Fruit fly (Drosophila melanogaster) whole organism, embryonic: ENCODE data around the gene CG9737.

Source experiments
- B-H1 ChIP-seq: fragments of 200-800 bp; sonication (Bioruptor generic); IDR thresholded peaks from 3 replicates; pipeline ENCODE4 v1.3.6; 2022; ENCODE audit warnings: missing biosample characterization, missing genetic modification characterization
- CG10209 ChIP-seq: fragments of 200-800 bp; sonication (Bioruptor generic); optimal IDR thresholded peaks from 3 replicates; lab custom pipeline; 2017; ENCODE audit warnings: missing biosample characterization, mild to moderate bottlenecking, missing genetic modification characterization, missing genetic modification reagents
- CG10543 ChIP-seq: fragments of 200-800 bp; sonication (Bioruptor generic); optimal IDR thresholded peaks from 3 replicates; lab custom pipeline; 2017; ENCODE audit warnings: missing biosample characterization, mild to moderate bottlenecking, missing genetic modification characterization, moderate library complexity
- CG10979 ChIP-seq: fragments of 200-800 bp; sonication (Bioruptor generic); optimal IDR thresholded peaks from 2 replicates; lab custom pipeline; 2018; ENCODE audit warnings: missing biosample characterization, mild to moderate bottlenecking, missing genetic modification characterization, moderate library complexity
- CG11085 ChIP-seq: fragments of 200-800 bp; sonication (Bioruptor generic); IDR thresholded peaks from 2 replicates; pipeline ENCODE4 v1.3.6; 2022; ENCODE audit warnings: missing biosample characterization, missing genetic modification characterization
- CG11723 ChIP-seq: fragments of 200-800 bp; sonication (Bioruptor generic); optimal IDR thresholded peaks from 2 replicates; lab custom pipeline; 2017; ENCODE audit warnings: missing biosample characterization, mild to moderate bottlenecking, missing genetic modification characterization
- CG12391 ChIP-seq: fragments of 200-800 bp; sonication (Bioruptor generic); optimal IDR thresholded peaks from 3 replicates; lab custom pipeline; 2018; ENCODE audit warnings: missing biosample characterization, mild to moderate bottlenecking, missing genetic modification characterization, moderate library complexity
- CG13624 ChIP-seq: fragments of 200-800 bp; sonication (Bioruptor generic); optimal IDR thresholded peaks from 2 replicates; lab custom pipeline; 2016; ENCODE audit warnings: missing biosample characterization, missing genetic modification characterization
- CG13894 ChIP-seq: fragments of 200-800 bp; sonication (Bioruptor generic); optimal IDR thresholded peaks from 3 replicates; lab custom pipeline; 2018; ENCODE audit warnings: missing biosample characterization, mild to moderate bottlenecking, missing genetic modification characterization, moderate library complexity
- CG15269 ChIP-seq: fragments of 200-800 bp; sonication (Bioruptor generic); optimal IDR thresholded peaks from 2 replicates; lab custom pipeline; 2018; ENCODE audit warnings: missing biosample characterization, mild to moderate bottlenecking, missing genetic modification characterization, moderate library complexity
- CG1529 ChIP-seq: fragments of 200-800 bp; sonication (Bioruptor generic); optimal IDR thresholded peaks from 3 replicates; lab custom pipeline; 2018; ENCODE audit warnings: missing biosample characterization, missing genetic modification characterization
- CG18011 ChIP-seq: fragments of 200-800 bp; sonication (Bioruptor generic); optimal IDR thresholded peaks from 2 replicates; lab custom pipeline; 2017; ENCODE audit warnings: missing biosample characterization, missing genetic modification characterization, mild to moderate bottlenecking, moderate library complexity, missing genotype
- CG31441 ChIP-seq: fragments of 200-800 bp; sonication (Bioruptor generic); IDR thresholded peaks from 2 replicates; pipeline ENCODE4 v1.3.6; 2022; ENCODE audit warnings: missing biosample characterization, missing genetic modification characterization
- CG42726 ChIP-seq: fragments of 200-800 bp; sonication (Bioruptor generic); IDR thresholded peaks from 2 replicates; pipeline ENCODE4 v1.3.6; 2022; ENCODE audit warnings: missing biosample characterization, missing genetic modification characterization; ENCODE audit not compliant: partially characterized antibody
- CG4707 ChIP-seq: fragments of 200-800 bp; sonication (Bioruptor generic); optimal IDR thresholded peaks from 2 replicates; lab custom pipeline; 2018; ENCODE audit warnings: missing biosample characterization, mild to moderate bottlenecking, missing genetic modification characterization, moderate library complexity
- CG6654 ChIP-seq: fragments of 200-800 bp; sonication (Bioruptor generic); optimal IDR thresholded peaks from 2 replicates; lab custom pipeline; 2017; ENCODE audit warnings: missing biosample characterization, mild to moderate bottlenecking, missing genetic modification characterization
- CG6791 ChIP-seq: fragments of 200-800 bp; sonication (Bioruptor generic); IDR thresholded peaks from 3 replicates; pipeline ENCODE4 v1.3.6; 2022; ENCODE audit warnings: missing biosample characterization, missing genetic modification characterization; ENCODE audit not compliant: partially characterized antibody
- CG8290 ChIP-seq, 3 experiments: fragments of 200-800 bp; sonication (Bioruptor generic); optimal IDR thresholded peaks; 2 replicates each; lab custom pipeline; 2016 to 2019; ENCODE audit warnings: missing biosample characterization in 3 of 3, missing genetic modification characterization in 3 of 3, mild to moderate bottlenecking in 2 of 3, moderate library complexity in 1 of 3
- CG9609 ChIP-seq: fragments of 200-800 bp; sonication (Bioruptor generic); optimal IDR thresholded peaks from 3 replicates; lab custom pipeline; 2016; ENCODE audit warnings: missing biosample characterization, missing genetic modification characterization
- CHES-1-like ChIP-seq: fragments of 200-800 bp; sonication (Bioruptor generic); optimal IDR thresholded peaks from 2 replicates; lab custom pipeline; 2016; ENCODE audit warnings: missing biosample characterization, missing genetic modification characterization
- CoRest ChIP-seq: fragments of 200-800 bp; sonication (Bioruptor generic); optimal IDR thresholded peaks from 3 replicates; lab custom pipeline; 2018; ENCODE audit warnings: missing biosample characterization, mild to moderate bottlenecking, missing genetic modification characterization, moderate library complexity
- Dad ChIP-seq: fragments of 200-800 bp; sonication (Bioruptor generic); optimal IDR thresholded peaks from 3 replicates; lab custom pipeline; 2016; ENCODE audit warnings: missing biosample characterization, missing genetic modification characterization
- Dll ChIP-seq: fragments of 200-800 bp; sonication (Bioruptor generic); IDR thresholded peaks from 4 replicates; pipeline ENCODE4 v1.3.6; 2022; ENCODE audit warnings: missing biosample characterization, missing genetic modification characterization; ENCODE audit not compliant: partially characterized antibody
- Doc2 ChIP-seq: fragments of 200-800 bp; sonication (Bioruptor generic); IDR thresholded peaks from 2 replicates; pipeline ENCODE4 v1.3.6; 2022; ENCODE audit warnings: missing biosample characterization, missing genetic modification characterization
- Gsc ChIP-seq: fragments of 200-800 bp; sonication (Bioruptor generic); IDR thresholded peaks from 2 replicates; pipeline ENCODE4 v1.3.6; 2022; ENCODE audit warnings: missing biosample characterization, missing genetic modification characterization
- H2.0 ChIP-seq: fragments of 200-800 bp; sonication (Bioruptor generic); IDR thresholded peaks from 2 replicates; pipeline ENCODE4 v1.3.6; 2022; ENCODE audit warnings: missing biosample characterization, missing genetic modification characterization
- HLH3B ChIP-seq: fragments of 200-800 bp; sonication (Bioruptor generic); IDR thresholded peaks from 2 replicates; pipeline ENCODE4 v1.3.6; 2022; ENCODE audit warnings: missing biosample characterization, missing genetic modification characterization
- Hr3 ChIP-seq: fragments of 200-800 bp; sonication (Bioruptor generic); optimal IDR thresholded peaks from 3 replicates; lab custom pipeline; 2016; ENCODE audit warnings: missing biosample characterization, missing genetic modification characterization
- MBD-R2 ChIP-seq: fragments of 200-800 bp; sonication (Bioruptor generic); IDR thresholded peaks from 2 replicates; pipeline ENCODE4 v1.3.6; 2022; ENCODE audit warnings: missing biosample characterization, missing genetic modification characterization
- Sox100B ChIP-seq: fragments of 200-800 bp; sonication (Bioruptor generic); optimal IDR thresholded peaks from 3 replicates; lab custom pipeline; 2018; ENCODE audit warnings: missing biosample characterization, mild to moderate bottlenecking, missing genetic modification characterization
- Xbp1 ChIP-seq: fragments of 200-800 bp; sonication (Bioruptor generic); optimal IDR thresholded peaks from 3 replicates; lab custom pipeline; 2016; ENCODE audit warnings: missing biosample characterization, mild to moderate bottlenecking, missing genetic modification characterization
- amos ChIP-seq: fragments of 200-800 bp; sonication (Bioruptor generic); IDR thresholded peaks from 2 replicates; pipeline ENCODE4 v1.3.6; 2022; ENCODE audit warnings: missing biosample characterization, missing genetic modification characterization; ENCODE audit not compliant: partially characterized antibody
- ap ChIP-seq: fragments of 200-800 bp; sonication (Bioruptor generic); IDR thresholded peaks from 2 replicates; pipeline ENCODE4 v1.3.6; 2022; ENCODE audit warnings: missing biosample characterization, missing genetic modification characterization
- az2 ChIP-seq: fragments of 200-800 bp; sonication (Bioruptor generic); optimal IDR thresholded peaks from 3 replicates; lab custom pipeline; 2016; ENCODE audit warnings: missing biosample characterization, missing genetic modification characterization
- bab2 ChIP-seq: fragments of 200-800 bp; sonication (Bioruptor generic); optimal IDR thresholded peaks from 2 replicates; lab custom pipeline; 2016; ENCODE audit warnings: missing biosample characterization, missing genetic modification characterization
- cad ChIP-seq: fragments of >200 bp; optimal IDR thresholded peaks from 2 replicates; lab custom pipeline; 2017; ENCODE audit warnings: missing biosample characterization, missing genetic modification characterization
- cas ChIP-seq: fragments of 200-800 bp; sonication (Bioruptor generic); IDR thresholded peaks from 2 replicates; pipeline ENCODE4 v1.3.6; 2022; ENCODE audit warnings: missing biosample characterization, missing genetic modification characterization
- caup ChIP-seq: fragments of 200-800 bp; sonication (Bioruptor generic); optimal IDR thresholded peaks from 3 replicates; lab custom pipeline; 2017; ENCODE audit warnings: missing biosample characterization, mild to moderate bottlenecking, missing genetic modification characterization, moderate library complexity; ENCODE audit not compliant: severe bottlenecking
- cg ChIP-seq: fragments of 200-800 bp; sonication (Bioruptor generic); optimal IDR thresholded peaks from 3 replicates; lab custom pipeline; 2019; ENCODE audit warnings: missing biosample characterization, mild to moderate bottlenecking, missing genetic modification characterization, moderate library complexity
- dan ChIP-seq: fragments of 200-800 bp; sonication (Bioruptor generic); IDR thresholded peaks from 2 replicates; pipeline ENCODE4 v1.3.6; 2022; ENCODE audit warnings: missing biosample characterization, missing genetic modification characterization
- fd3F ChIP-seq: fragments of 200-800 bp; sonication (Bioruptor generic); optimal IDR thresholded peaks from 2 replicates; lab custom pipeline; 2018; ENCODE audit warnings: missing biosample characterization, mild to moderate bottlenecking, missing genetic modification characterization, moderate library complexity
- gce ChIP-seq: fragments of 200-800 bp; sonication (Bioruptor generic); IDR thresholded peaks from 3 replicates; pipeline ENCODE4 v1.3.6; 2022; ENCODE audit warnings: missing biosample characterization, missing genetic modification characterization
- gcm2 ChIP-seq: fragments of 200-800 bp; sonication (Bioruptor generic); optimal IDR thresholded peaks from 2 replicates; lab custom pipeline; 2016; ENCODE audit warnings: missing biosample characterization, missing genetic modification characterization
- hbn ChIP-seq: fragments of 200-800 bp; sonication (Bioruptor generic); IDR thresholded peaks from 2 replicates; pipeline ENCODE4 v1.3.6; 2022; ENCODE audit warnings: missing biosample characterization, missing genetic modification characterization; ENCODE audit not compliant: partially characterized antibody
- mirr ChIP-seq: fragments of 200-800 bp; sonication (Bioruptor generic); optimal IDR thresholded peaks from 3 replicates; lab custom pipeline; 2018; ENCODE audit warnings: missing biosample characterization, mild to moderate bottlenecking, missing genetic modification characterization
- mld ChIP-seq: fragments of 200-800 bp; sonication (Bioruptor generic); IDR thresholded peaks from 3 replicates; pipeline ENCODE4 v1.3.6; 2022; ENCODE audit warnings: missing biosample characterization, missing genetic modification characterization; ENCODE audit not compliant: partially characterized antibody
- prd ChIP-seq, 3 experiments: fragments of >200 bp in 2 of 3; fragments of 200-800 bp in 1 of 3; sonication (Bioruptor generic) in 1 of 3; optimal IDR thresholded peaks in 2 of 3; IDR thresholded peaks in 1 of 3; 2 replicates in 2 of 3; 3 replicates in 1 of 3; pipeline versions ENCODE4 v1.3.6 to Lab custom; 2017 to 2022; ENCODE audit warnings: missing biosample characterization in 1 of 3, missing genetic modification characterization in 1 of 3
- pzg ChIP-seq: fragments of 200-800 bp; sonication (Bioruptor generic); optimal IDR thresholded peaks from 3 replicates; lab custom pipeline; 2018; ENCODE audit warnings: missing biosample characterization, mild to moderate bottlenecking, missing genetic modification characterization, moderate library complexity
- ranshi ChIP-seq: fragments of 200-800 bp; sonication (Bioruptor generic); IDR thresholded peaks from 2 replicates; pipeline ENCODE4 v1.3.6; 2022; ENCODE audit warnings: missing biosample characterization, missing genetic modification characterization
- tup ChIP-seq: fragments of 200-800 bp; sonication (Bioruptor generic); optimal IDR thresholded peaks from 2 replicates; lab custom pipeline; 2016; ENCODE audit warnings: missing biosample characterization, mild to moderate bottlenecking, missing genetic modification characterization, moderate library complexity

Gene CG9737

DNA sequence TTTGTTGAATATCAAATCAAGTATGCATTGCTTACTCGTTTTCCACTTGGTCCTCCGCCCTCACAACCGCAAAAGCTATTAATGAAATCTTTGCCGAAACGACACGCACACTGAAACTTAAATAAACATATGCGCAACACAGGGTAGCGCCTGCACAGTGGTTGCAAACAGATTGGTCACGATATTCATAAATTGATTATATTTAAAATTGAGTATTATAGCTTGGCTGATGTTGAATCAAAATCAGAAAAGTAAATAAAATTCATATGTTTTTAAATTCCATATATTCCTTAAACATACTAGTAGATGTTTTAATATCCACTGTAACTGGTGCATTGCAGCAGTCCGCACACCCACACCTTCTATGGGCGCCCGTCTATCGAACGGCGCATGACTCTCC, 40.8 kb upstream of the CG9737 start (continued):
- TF ChIP-seq hbn (GFP tag; lab: Robert Waterston, UW) (no peak), Hr3 (GFP tag; lab: Kevin White, UChicago) (no peak), mld (no peak), CG31441 (GFP tag; lab: Robert Waterston, UW) (no peak), CG11723 (no peak), CG11085 (GFP tag; lab: Robert Waterston, UW) (no peak), B-H1 (GFP tag; lab: Robert Waterston, UW) (no peak), cad (GFP tag; lab: Kevin White, UChicago) (no peak), dan (GFP tag; lab: Robert Waterston, UW) (no peak), CHES-1-like (GFP tag; lab: Kevin White, UChicago) (no peak), CG1529 (GFP tag; lab: Kevin White, UChicago) (no peak), bab2 (GFP tag; lab: Kevin White, UChicago) (no peak), amos (GFP tag; lab: Robert Waterston, UW) (no peak), CoRest (tag; lab: Kevin White, UChicago) (no peak), Xbp1 (peak; percentile 9), mirr (GFP tag; lab: Kevin White, UChicago) (no peak), Gsc (GFP tag; lab: Robert Waterston, UW) (no peak), pzg (GFP tag; lab: Kevin White, UChicago) (no peak), prd (optimal IDR thresholded peaks at IDR 0.05; lab: Kevin White, UChicago) (no peak), prd (GFP tag; IDR thresholded peaks at IDR 0.05; lab: Robert Waterston, UW) (peak; percentile 51), CG4707 (no peak), CG10979 (tag; lab: Kevin White, UChicago) (no peak), cas (GFP tag; lab: Robert Waterston, UW) (no peak), Dad (GFP tag; lab: Kevin White, UChicago) (no peak), gcm2 (GFP tag; lab: Kevin White, UChicago) (no peak), CG9609 (no peak), Dll (GFP tag; lab: Robert Waterston, UW) (no peak), CG8290 (GFP tag; optimal IDR thresholded peaks at IDR 0.05; lab: Kevin White, UChicago) (no peak), CG8290 (tag; optimal IDR thresholded peaks at IDR 0.05; lab: Kevin White, UChicago) (no peak), CG13894 (tag; lab: Kevin White, UChicago) (no peak), az2 (GFP tag; lab: Kevin White, UChicago) (no peak), tup (GFP tag; lab: Kevin White, UChicago) (no peak), CG15269 (tag; lab: Kevin White, UChicago) (no peak), caup (GFP tag; lab: Kevin White, UChicago) (no peak), CG10543 (GFP tag; lab: Kevin White, UChicago) (no peak), CG12391 (tag; lab: Kevin White, UChicago) (peak; percentile 33), fd3F (GFP tag; lab: Kevin White, UChicago) (no peak), Doc2 (GFP tag; lab: Robert Waterston, UW) (no peak), ap (GFP tag; lab: Robert Waterston, UW) (no peak), MBD-R2 (no peak), HLH3B (GFP tag; lab: Robert Waterston, UW) (no peak), Sox100B (no peak), ranshi (0 out of 2 replicates have a peak, but pooled peaks have one; percentile 4), CG6791 (GFP tag; lab: Robert Waterston, UW) (no peak), CG42726 (GFP tag; lab: Robert Waterston, UW) (no peak), CG18011 (GFP tag; lab: Kevin White, UChicago) (no peak), CG10209 (no peak), CG13624 (GFP tag; lab: Kevin White, UChicago) (no peak), gce (GFP tag; lab: Robert Waterston, UW) (no peak), CG6654 (GFP tag; lab: Kevin White, UChicago) (no peak), H2.0 (GFP tag; lab: Robert Waterston, UW) (no peak), cg (GFP tag; lab: Kevin White, UChicago) (no peak)
